Fruit fly (Drosophila melanogaster): ENCODE results near the gene CG10898.

dm6 chr3R:11554982-11555381, 2.6 kb upstream of the CG10898 start:
- no peak for TF ChIP-seq h (GFP tag; optimal IDR thresholded peaks at IDR 0.05)
- TF ChIP-seq brk (GFP tag; optimal IDR thresholded peaks at IDR 0.05): no peak
- TF ChIP-seq CrebA (GFP tag; optimal IDR thresholded peaks at IDR 0.05; ENCODE audit: borderline replicate concordance): no peak
